Worm (Caenorhabditis elegans): Measurements from ENCODE around the gene idpc-6.

DNA sequence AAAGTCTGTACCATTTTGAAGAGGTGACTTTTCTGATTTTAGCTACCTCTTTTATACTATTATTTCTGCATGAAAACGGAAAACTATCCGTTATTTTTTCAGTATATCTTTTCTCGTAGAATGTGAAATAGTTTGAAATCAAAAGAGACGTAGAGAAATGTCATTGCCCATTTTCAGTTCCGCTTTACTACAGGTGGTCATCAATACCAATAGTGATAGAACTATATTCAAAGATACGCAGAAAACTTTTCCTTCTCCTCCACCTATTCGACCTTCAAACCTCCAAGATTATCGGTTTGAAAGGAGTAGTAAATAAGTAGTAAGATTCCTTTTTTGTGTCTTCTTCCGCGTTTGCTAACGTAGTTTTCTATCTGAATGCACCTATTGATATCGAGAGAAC is 13.4 kb downstream of the idpc-6 start, which contains the start of gene col-147:
- TF ChIP-seq ets-7 (tag; optimal IDR thresholded peaks at IDR 0.05) (no peak), hmbx-1 (tag; optimal IDR thresholded peaks at IDR 0.05) (no peak), ama-1 (optimal IDR thresholded peaks at IDR 0.05) (no peak), tbx-11 (GFP tag; IDR thresholded peaks at IDR 0.05) (no peak), scrt-1 (GFP tag; IDR thresholded peaks at IDR 0.05) (no peak), hmg-4 (GFP tag; optimal IDR thresholded peaks at IDR 0.05) (no peak)

Data from whole organism, early embryonic.